Worm (Caenorhabditis elegans): ENCODE results near the gene Y94H6A.7.
A peak's percentile ranks its signal among the peaks of the same experiment; 100 is the strongest.

Gene Y94H6A.7

DNA sequence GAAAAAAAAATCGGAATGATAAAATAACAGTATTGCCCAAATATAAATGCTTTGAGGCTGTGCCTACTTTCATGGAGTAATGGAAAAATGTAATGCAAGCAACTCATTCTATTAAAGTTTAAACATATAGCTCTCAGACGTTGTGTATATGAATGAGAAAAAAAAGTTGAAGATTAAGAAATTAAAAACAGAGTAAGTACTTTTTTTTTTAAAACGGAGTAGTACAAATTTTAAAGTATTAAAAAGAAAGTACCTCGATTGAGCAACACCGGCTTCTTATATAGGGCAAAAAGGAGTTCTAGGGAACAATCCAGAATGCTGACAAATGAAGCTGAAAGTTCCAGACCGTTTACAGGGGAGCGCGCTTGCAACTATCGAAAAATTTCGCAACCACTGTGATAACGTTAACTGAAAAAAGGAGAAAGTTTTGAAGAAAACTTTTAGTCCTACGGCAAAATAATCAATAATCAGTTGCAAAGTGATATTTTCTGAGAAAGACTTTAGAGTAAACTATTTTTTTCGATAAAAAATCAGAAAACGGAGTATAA, 5.2 kb downstream of the Y94H6A.7 start (continued):
- TF ChIP-seq snpc-1.3 (tag; optimal IDR thresholded peaks at IDR 0.05; ENCODE audit: insufficient read depth): no peak
- TF ChIP-seq F52B5.7 (tag; optimal IDR thresholded peaks at IDR 0.05): no peak

- TF ChIP-seq ztf-22 (GFP tag; optimal IDR thresholded peaks at IDR 0.05): no peak
- TF ChIP-seq hlh-12 (tag; optimal IDR thresholded peaks at IDR 0.05): no peak
- TF ChIP-seq D2030.7 (GFP tag; IDR thresholded peaks at IDR 0.05): 0 out of 2 replicates have a peak, but pooled peaks have one; percentile 14
- TF ChIP-seq pha-4 (tag; optimal IDR thresholded peaks at IDR 0.05): no peak
- TF ChIP-seq him-1 (tag; optimal IDR thresholded peaks at IDR 0.05): no peak
- TF ChIP-seq ZK185.1 (tag; optimal IDR thresholded peaks at IDR 0.05; ENCODE audit: poor library complexity, severe bottlenecking): peak; percentile 34
- TF ChIP-seq ccch-3 (GFP tag; optimal IDR thresholded peaks at IDR 0.05): no peak
- peak; percentile 19 for TF ChIP-seq ztf-26 (tag; optimal IDR thresholded peaks at IDR 0.05)
- no peak for TF ChIP-seq lag-1 (GFP tag; IDR thresholded peaks at IDR 0.05)
- TF ChIP-seq dpl-1 (GFP tag; optimal IDR thresholded peaks at IDR 0.05): no peak
- TF ChIP-seq lin-26 (GFP tag; IDR thresholded peaks at IDR 0.05): no peak
- TF ChIP-seq snpc-1.1 (tag; optimal IDR thresholded peaks at IDR 0.05; ENCODE audit: insufficient read depth): no peak
- TF ChIP-seq madf-10 (tag; optimal IDR thresholded peaks at IDR 0.05): no peak
- TF ChIP-seq Y53F4B.3 (GFP tag; IDR thresholded peaks at IDR 0.05): no peak
- no peak for TF ChIP-seq ztf-18 (tag; optimal IDR thresholded peaks at IDR 0.05)
- TF ChIP-seq lsy-27 (tag; optimal IDR thresholded peaks at IDR 0.05; ENCODE audit: borderline replicate concordance, insufficient read depth): no peak
- no peak for TF ChIP-seq efl-1 (GFP tag; optimal IDR thresholded peaks at IDR 0.05)
- TF ChIP-seq nhr-90 (tag; optimal IDR thresholded peaks at IDR 0.05): no peak
- no peak for TF ChIP-seq Y79H2A.3 (GFP tag; conservative IDR thresholded peaks at IDR 0.05)
- TF ChIP-seq nfya-1 (tag; optimal IDR thresholded peaks at IDR 0.05; ENCODE audit: borderline replicate concordance, insufficient read depth): no peak
- no peak for TF ChIP-seq T07F8.4 (tag; optimal IDR thresholded peaks at IDR 0.05)
- no peak for TF ChIP-seq F57C9.4 (tag; optimal IDR thresholded peaks at IDR 0.05)
- no peak for TF ChIP-seq sdz-38 (tag; optimal IDR thresholded peaks at IDR 0.05)
- TF ChIP-seq madf-3 (GFP tag; IDR thresholded peaks at IDR 0.05): no peak
- no peak for TF ChIP-seq mcd-1 (GFP tag; IDR thresholded peaks at IDR 0.05)
- TF ChIP-seq dox-1 (GFP tag; IDR thresholded peaks at IDR 0.05): no peak
- no peak for TF ChIP-seq somi-1 (GFP tag; optimal IDR thresholded peaks at IDR 0.05)
- no peak for TF ChIP-seq ztf-25 (GFP tag; IDR thresholded peaks at IDR 0.05)
- no peak for TF ChIP-seq let-607 (tag; optimal IDR thresholded peaks at IDR 0.05)
- TF ChIP-seq T26A5.8 (tag; optimal IDR thresholded peaks at IDR 0.05): peak; percentile 28
- TF ChIP-seq attf-5 (GFP tag; optimal IDR thresholded peaks at IDR 0.05): no peak
- TF ChIP-seq unc-62 (GFP tag; optimal IDR thresholded peaks at IDR 0.05): no peak
- TF ChIP-seq rpc-1 (optimal IDR thresholded peaks at IDR 0.05): no peak
- no peak for TF ChIP-seq rpc-1 (tag; optimal IDR thresholded peaks at IDR 0.05)
- no peak for TF ChIP-seq nhr-179 (tag; optimal IDR thresholded peaks at IDR 0.05)
- no peak for TF ChIP-seq mel-28 (tag; optimal IDR thresholded peaks at IDR 0.05; ENCODE audit: borderline replicate concordance)
- TF ChIP-seq nhr-80 (tag; optimal IDR thresholded peaks at IDR 0.05): no peak
- TF ChIP-seq F22D6.2 (tag; optimal IDR thresholded peaks at IDR 0.05): no peak
- no peak for TF ChIP-seq C17E4.6 (GFP tag; IDR thresholded peaks at IDR 0.05)
- no peak for TF ChIP-seq C06A6.2 (GFP tag; conservative IDR thresholded peaks at IDR 0.05)
- TF ChIP-seq zim-3 (tag; optimal IDR thresholded peaks at IDR 0.05): peak; percentile 24
- TF ChIP-seq rcor-1 (GFP tag; IDR thresholded peaks at IDR 0.05): no peak
- TF ChIP-seq unc-130 (GFP tag; optimal IDR thresholded peaks at IDR 0.05): no peak
- peak; percentile 24 for TF ChIP-seq atf-7 (tag; optimal IDR thresholded peaks at IDR 0.05)
These were observed 6.0 kb downstream of the Y94H6A.7 start, which contains the start of gene Y94H6A.10 for ce11 chrIV:2710203-2710935. Gene Y94H6A.10 (minus strand): TSS chrIV:2710666.
